Fruit fly (Drosophila melanogaster): Measurements from ENCODE around the gene ps.

dm6 chr3R:9496748-9497147 is 79.0 kb downstream of the ps start:
- peak; percentile 43 to 59 for TF ChIP-seq CTCF (optimal IDR thresholded peaks at IDR 0.05)
- TF ChIP-seq CG8478 (optimal IDR thresholded peaks at IDR 0.05) = no peak

Measured in S2 (cell line).